Worm (Caenorhabditis elegans) whole organism, L2 larva: ENCODE data around the gene Y48A6B.3.

Experiments used
- ama-1 ChIP-seq: fragments of 150-350 bp; optimal IDR thresholded peaks from 2 replicates; lab custom pipeline; 2018; ENCODE audit warnings: inconsistent platforms
- crh-2 ChIP-seq: sonication (generic microtip); optimal IDR thresholded peaks from 2 replicates; lab custom pipeline; 2017; ENCODE audit warnings: missing biosample characterization, missing genetic modification characterization
- dmd-4 ChIP-seq: sonication (generic microtip); optimal IDR thresholded peaks from 2 replicates; lab custom pipeline; 2017; ENCODE audit warnings: missing biosample characterization, missing genetic modification characterization
- elt-1 ChIP-seq: fragments of 150-350 bp; optimal IDR thresholded peaks from 2 replicates; lab custom pipeline; 2014; ENCODE audit warnings: missing biosample characterization, missing genetic modification characterization
- lsy-2 ChIP-seq, 2 experiments: fragments of 150-350 bp in 1 of 2; sonication (generic microtip) in 1 of 2; optimal IDR thresholded peaks; 2 replicates each; lab custom pipeline; 2014 to 2017; ENCODE audit warnings: missing biosample characterization in 2 of 2, missing genetic modification characterization in 2 of 2
- snpc-4 ChIP-seq: fragments of 150-350 bp; optimal IDR thresholded peaks from 2 replicates; lab custom pipeline; 2014; ENCODE audit warnings: missing biosample characterization, missing genetic modification characterization
- unc-39 ChIP-seq: fragments of 150-350 bp; optimal IDR thresholded peaks from 2 replicates; lab custom pipeline; 2014; ENCODE audit warnings: missing biosample characterization, missing genetic modification characterization

DNA sequence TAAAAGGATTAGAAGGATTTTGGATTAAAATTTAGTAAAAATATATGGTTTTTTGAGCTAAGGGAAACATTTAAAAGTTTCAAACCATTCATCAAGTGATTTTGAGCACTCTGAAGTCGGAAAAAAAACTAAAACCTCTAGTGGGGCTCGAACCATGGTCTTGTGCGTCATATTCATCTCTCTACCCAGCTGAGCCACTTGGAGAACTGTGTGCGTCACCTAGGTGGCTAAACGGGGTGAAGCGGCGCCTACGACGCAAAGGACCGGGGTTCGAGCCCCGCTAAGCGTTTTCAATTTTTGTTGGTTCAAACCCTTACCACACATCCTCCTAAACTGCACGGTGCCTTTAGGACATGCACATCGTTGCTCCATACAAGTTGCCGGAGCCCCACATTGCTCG, 47.6 kb upstream of the Y48A6B.3 start:
- no peak for TF ChIP-seq crh-2 (tag; lab: Kevin White, UChicago)
- TF ChIP-seq unc-39 (tag; lab: Kevin White, UChicago): no peak
- TF ChIP-seq dmd-4 (tag; lab: Kevin White, UChicago): no peak
- TF ChIP-seq lsy-2 (tag; optimal IDR thresholded peaks at IDR 0.05; lab: Kevin White, UChicago): no peak
- no peak for TF ChIP-seq elt-1 (tag; lab: Kevin White, UChicago)
- no peak for TF ChIP-seq snpc-4 (tag; lab: Kevin White, UChicago)
- TF ChIP-seq ama-1 (lab: Kevin White, UChicago): no peak
